Fruit fly (Drosophila melanogaster) whole organism, embryonic: ENCODE measurements around the gene Prm.
A peak's percentile ranks its signal among the peaks of the same experiment; 100 is the strongest.

Experiments
- Asciz ChIP-seq: fragments of 200-800 bp; sonication (Bioruptor generic); optimal IDR thresholded peaks from 2 replicates; lab custom pipeline; 2017; ENCODE audit warnings: missing biosample characterization, mild to moderate bottlenecking, missing genetic modification characterization, missing genetic modification reagents
- Bteb2 ChIP-seq: fragments of 200-800 bp; sonication (Bioruptor generic); optimal IDR thresholded peaks from 2 replicates; lab custom pipeline; 2016; ENCODE audit warnings: missing biosample characterization, missing genetic modification characterization
- CG12219 ChIP-seq: fragments of 200-800 bp; sonication (Bioruptor generic); optimal IDR thresholded peaks from 3 replicates; lab custom pipeline; 2018; ENCODE audit warnings: missing biosample characterization, mild to moderate bottlenecking, missing genetic modification characterization
- CG13296 ChIP-seq: fragments of 200-800 bp; sonication (Bioruptor generic); optimal IDR thresholded peaks from 3 replicates; lab custom pipeline; 2018; ENCODE audit warnings: missing biosample characterization, mild to moderate bottlenecking, missing genetic modification characterization
- CG14050 ChIP-seq: fragments of 200-800 bp; sonication (Bioruptor generic); IDR thresholded peaks from 3 replicates; pipeline ENCODE4 v1.3.6; 2022; ENCODE audit warnings: missing biosample characterization, missing genetic modification characterization
- CG15601 ChIP-seq: fragments of 200-800 bp; sonication (Bioruptor generic); optimal IDR thresholded peaks from 3 replicates; lab custom pipeline; 2019; ENCODE audit warnings: missing biosample characterization, mild to moderate bottlenecking, missing genetic modification characterization, moderate library complexity
- CG16815 ChIP-seq: fragments of 200-800 bp; sonication (Bioruptor generic); optimal IDR thresholded peaks from 3 replicates; lab custom pipeline; 2017; ENCODE audit warnings: missing biosample characterization, mild to moderate bottlenecking, missing genetic modification characterization
- CG18011 ChIP-seq: fragments of 200-800 bp; sonication (Bioruptor generic); optimal IDR thresholded peaks from 2 replicates; lab custom pipeline; 2017; ENCODE audit warnings: missing biosample characterization, missing genetic modification characterization, mild to moderate bottlenecking, moderate library complexity, missing genotype
- CG30020 ChIP-seq: fragments of 200-800 bp; optimal IDR thresholded peaks from 2 replicates; lab custom pipeline; 2019; ENCODE audit warnings: missing biosample characterization, mild to moderate bottlenecking, missing genetic modification characterization, moderate library complexity
- CG3407 ChIP-seq: fragments of 200-800 bp; sonication (Bioruptor generic); optimal IDR thresholded peaks from 2 replicates; lab custom pipeline; 2018; ENCODE audit warnings: missing biosample characterization, mild to moderate bottlenecking, missing genetic modification characterization
- CG34422 ChIP-seq: fragments of 200-800 bp; sonication (Bioruptor generic); IDR thresholded peaks from 3 replicates; pipeline ENCODE4 v1.3.6; 2022; ENCODE audit warnings: missing biosample characterization, missing genetic modification characterization
- CG3847 ChIP-seq: fragments of 200-800 bp; sonication (Bioruptor generic); IDR thresholded peaks from 2 replicates; pipeline ENCODE4 v1.3.6; 2022; ENCODE audit warnings: missing biosample characterization, missing genetic modification characterization
- CG4617 ChIP-seq: fragments of 200-800 bp; sonication (Bioruptor generic); optimal IDR thresholded peaks from 3 replicates; lab custom pipeline; 2016; ENCODE audit warnings: missing biosample characterization, missing genetic modification characterization, borderline replicate concordance
- CG5953 ChIP-seq: fragments of 200-800 bp; sonication (Bioruptor generic); IDR thresholded peaks from 2 replicates; pipeline ENCODE4 v1.3.6; 2022; ENCODE audit warnings: missing biosample characterization, missing genetic modification characterization
- CG6175 ChIP-seq: fragments of 200-800 bp; sonication (Bioruptor generic); IDR thresholded peaks from 3 replicates; pipeline ENCODE4 v1.3.6; 2022; ENCODE audit warnings: missing biosample characterization, missing genetic modification characterization
- CG6689 ChIP-seq: fragments of 200-800 bp; sonication (Bioruptor generic); IDR thresholded peaks from 2 replicates; pipeline ENCODE4 v1.3.6; 2022; ENCODE audit warnings: missing biosample characterization, missing genetic modification characterization
- CG7271 ChIP-seq: fragments of 200-800 bp; sonication (Bioruptor generic); optimal IDR thresholded peaks from 2 replicates; lab custom pipeline; 2018; ENCODE audit warnings: missing biosample characterization, mild to moderate bottlenecking, missing genetic modification characterization, moderate library complexity
- CG7987 ChIP-seq: fragments of 200-800 bp; sonication (Bioruptor generic); optimal IDR thresholded peaks from 2 replicates; lab custom pipeline; 2018; ENCODE audit warnings: missing biosample characterization, mild to moderate bottlenecking, missing genetic modification characterization, moderate library complexity
- CG8089 ChIP-seq: fragments of 200-800 bp; sonication (Bioruptor generic); optimal IDR thresholded peaks from 3 replicates; lab custom pipeline; 2016; ENCODE audit warnings: missing biosample characterization, missing genetic modification characterization
- CG8924 ChIP-seq: fragments of 200-800 bp; optimal IDR thresholded peaks from 3 replicates; lab custom pipeline; 2019; ENCODE audit warnings: missing biosample characterization, mild to moderate bottlenecking, missing genetic modification characterization, moderate library complexity
- Chrac-16 ChIP-seq: fragments of 200-800 bp; sonication (Bioruptor generic); optimal IDR thresholded peaks from 3 replicates; lab custom pipeline; 2016; ENCODE audit warnings: missing biosample characterization, missing genetic modification characterization
- Deaf1 ChIP-seq: fragments of 200-800 bp; optimal IDR thresholded peaks from 3 replicates; lab custom pipeline; 2019; ENCODE audit warnings: missing biosample characterization, mild to moderate bottlenecking, missing genetic modification characterization, moderate library complexity
- Doc3 ChIP-seq: fragments of 200-800 bp; sonication (Bioruptor generic); IDR thresholded peaks from 3 replicates; pipeline ENCODE4 v1.3.6; 2022; ENCODE audit warnings: missing biosample characterization, missing genetic modification characterization; ENCODE audit not compliant: partially characterized antibody
- ERR ChIP-seq: fragments of 200-800 bp; sonication (Bioruptor generic); optimal IDR thresholded peaks from 2 replicates; lab custom pipeline; 2016; ENCODE audit warnings: missing biosample characterization, missing genetic modification characterization
- HHEX ChIP-seq: fragments of 200-800 bp; sonication (Bioruptor generic); optimal IDR thresholded peaks from 3 replicates; lab custom pipeline; 2017; ENCODE audit warnings: missing biosample characterization, mild to moderate bottlenecking, missing genetic modification characterization, missing genetic modification reagents
- HLH3B ChIP-seq: fragments of 200-800 bp; sonication (Bioruptor generic); IDR thresholded peaks from 2 replicates; pipeline ENCODE4 v1.3.6; 2022; ENCODE audit warnings: missing biosample characterization, missing genetic modification characterization
- Hmx ChIP-seq: fragments of 200-800 bp; sonication (Bioruptor generic); optimal IDR thresholded peaks from 2 replicates; lab custom pipeline; 2016; ENCODE audit warnings: missing biosample characterization, missing genetic modification characterization
- Poxn ChIP-seq: fragments of 200-800 bp; sonication (Bioruptor generic); IDR thresholded peaks from 2 replicates; pipeline ENCODE4 v1.3.6; 2022; ENCODE audit warnings: missing biosample characterization, missing genetic modification characterization
- Sox102F ChIP-seq: fragments of 200-800 bp; sonication (Bioruptor generic); optimal IDR thresholded peaks from 2 replicates; lab custom pipeline; 2018; ENCODE audit warnings: missing biosample characterization, mild to moderate bottlenecking, missing genetic modification characterization, moderate library complexity
- chm ChIP-seq: fragments of 200-800 bp; sonication (Bioruptor generic); IDR thresholded peaks from 2 replicates; pipeline ENCODE4 v1.3.6; 2022; ENCODE audit warnings: missing biosample characterization, missing genetic modification characterization
- chn ChIP-seq: fragments of 200-800 bp; sonication (Bioruptor generic); optimal IDR thresholded peaks from 2 replicates; lab custom pipeline; 2016; ENCODE audit warnings: missing biosample characterization, missing genetic modification characterization
- corto ChIP-seq: fragments of 200-800 bp; sonication (Bioruptor generic); optimal IDR thresholded peaks from 2 replicates; lab custom pipeline; 2016; ENCODE audit warnings: missing biosample characterization, mild to moderate bottlenecking, missing genetic modification characterization, moderate library complexity
- dati ChIP-seq: fragments of 200-800 bp; sonication (Bioruptor generic); IDR thresholded peaks from 2 replicates; pipeline ENCODE4 v1.3.6; 2022; ENCODE audit warnings: missing biosample characterization, missing genetic modification characterization
- dimm ChIP-seq: fragments of 200-800 bp; sonication (Bioruptor generic); IDR thresholded peaks from 2 replicates; pipeline ENCODE4 v1.3.6; 2022; ENCODE audit warnings: missing biosample characterization, missing genetic modification characterization
- dmrt99B ChIP-seq: fragments of 200-800 bp; sonication (Bioruptor generic); optimal IDR thresholded peaks from 2 replicates; lab custom pipeline; 2018; ENCODE audit warnings: missing biosample characterization, mild to moderate bottlenecking, missing genetic modification characterization, moderate library complexity
- fd64A ChIP-seq: fragments of 200-800 bp; sonication (Bioruptor generic); optimal IDR thresholded peaks from 3 replicates; lab custom pipeline; 2018; ENCODE audit warnings: missing biosample characterization, mild to moderate bottlenecking, missing genetic modification characterization
- gce ChIP-seq: fragments of 200-800 bp; sonication (Bioruptor generic); IDR thresholded peaks from 3 replicates; pipeline ENCODE4 v1.3.6; 2022; ENCODE audit warnings: missing biosample characterization, missing genetic modification characterization
- gcm2 ChIP-seq: fragments of 200-800 bp; sonication (Bioruptor generic); optimal IDR thresholded peaks from 2 replicates; lab custom pipeline; 2016; ENCODE audit warnings: missing biosample characterization, missing genetic modification characterization
- grau ChIP-seq: fragments of 200-800 bp; optimal IDR thresholded peaks from 3 replicates; lab custom pipeline; 2019; ENCODE audit warnings: missing biosample characterization, mild to moderate bottlenecking, missing genetic modification characterization, moderate library complexity
- klu ChIP-seq: fragments of 200-800 bp; sonication (Bioruptor generic); IDR thresholded peaks from 2 replicates; pipeline ENCODE4 v1.3.6; 2022; ENCODE audit warnings: missing biosample characterization, missing genetic modification characterization
- lilli ChIP-seq: fragments of 200-800 bp; sonication (Bioruptor generic); optimal IDR thresholded peaks from 3 replicates; lab custom pipeline; 2016; ENCODE audit warnings: missing biosample characterization, missing genetic modification characterization
- lmd ChIP-seq: fragments of 200-800 bp; sonication (Bioruptor generic); IDR thresholded peaks from 2 replicates; pipeline ENCODE4 v1.3.6; 2022; ENCODE audit warnings: missing biosample characterization, missing genetic modification characterization
- mam ChIP-seq: fragments of 200-800 bp; sonication (Bioruptor generic); optimal IDR thresholded peaks from 3 replicates; lab custom pipeline; 2016; ENCODE audit warnings: missing biosample characterization, missing genetic modification characterization
- nerfin-2 ChIP-seq: fragments of 200-800 bp; sonication (Bioruptor generic); IDR thresholded peaks from 2 replicates; pipeline ENCODE4 v1.3.6; 2022; ENCODE audit warnings: missing biosample characterization, missing genetic modification characterization; ENCODE audit not compliant: partially characterized antibody
- phol ChIP-seq: fragments of 200-800 bp; sonication (Bioruptor generic); optimal IDR thresholded peaks from 3 replicates; lab custom pipeline; 2018; ENCODE audit warnings: missing biosample characterization, mild to moderate bottlenecking, missing genetic modification characterization, moderate library complexity
- row ChIP-seq: fragments of 200-800 bp; sonication (Bioruptor generic); IDR thresholded peaks from 3 replicates; pipeline ENCODE4 v1.3.6; 2022; ENCODE audit warnings: missing biosample characterization, missing genetic modification characterization
- shn ChIP-seq: fragments of 200-800 bp; sonication (Bioruptor generic); optimal IDR thresholded peaks from 3 replicates; lab custom pipeline; 2016; ENCODE audit warnings: missing biosample characterization, missing genetic modification characterization
- stc ChIP-seq: fragments of 200-800 bp; sonication (Bioruptor generic); IDR thresholded peaks from 2 replicates; pipeline ENCODE4 v1.3.6; 2022; ENCODE audit warnings: missing biosample characterization, missing genetic modification characterization
- tll ChIP-seq, 2 experiments: fragments of 200-800 bp in 1 of 2; fragments of >200 bp in 1 of 2; sonication (Bioruptor generic) in 1 of 2; optimal IDR thresholded peaks; 2 replicates each; lab custom pipeline; 2017 to 2019; ENCODE audit warnings: missing biosample characterization in 2 of 2, missing genetic modification characterization in 2 of 2, mild to moderate bottlenecking in 1 of 2, moderate library complexity in 1 of 2
- trh ChIP-seq: fragments of 200-800 bp; sonication (Bioruptor generic); optimal IDR thresholded peaks from 2 replicates; lab custom pipeline; 2016; ENCODE audit warnings: missing biosample characterization, missing genetic modification characterization
- twi ChIP-seq: fragments of 200-800 bp; optimal IDR thresholded peaks from 2 replicates; lab custom pipeline; 2019; ENCODE audit warnings: missing biosample characterization, mild to moderate bottlenecking, missing genetic modification characterization, moderate library complexity

Gene Prm

DNA sequence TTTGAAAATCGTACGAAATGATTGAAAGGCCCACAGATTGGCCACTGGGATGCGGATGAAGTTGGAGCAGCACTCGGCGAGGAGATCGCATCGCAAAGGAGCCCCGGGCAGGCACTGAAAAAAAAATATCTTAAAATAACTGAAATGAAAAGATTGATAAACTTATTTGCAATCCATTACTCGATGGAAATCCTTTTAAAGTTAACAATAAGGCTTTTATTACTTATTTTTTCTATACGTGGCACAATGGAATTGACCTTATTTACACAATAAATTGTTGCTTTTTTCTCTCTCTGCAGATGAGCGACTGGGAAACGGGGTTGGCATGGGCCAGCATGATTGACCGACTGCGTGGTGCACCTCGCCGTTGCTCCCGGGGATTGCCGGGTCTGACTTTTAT is 6.2 kb upstream of the Prm start (continued):
- TF ChIP-seq Doc3 (GFP tag; lab: Robert Waterston, UW) (no peak), CG7987 (GFP tag; lab: Kevin White, UChicago) (no peak), trh (GFP tag; lab: Kevin White, UChicago) (no peak), grau (tag; lab: Kevin White, UChicago) (peak; percentile 50), tll (GFP tag; optimal IDR thresholded peaks at IDR 0.05; lab: Kevin White, UChicago) (no peak), CG5953 (GFP tag; lab: Robert Waterston, UW) (peak; percentile 67), CG16815 (GFP tag; lab: Kevin White, UChicago) (no peak), lmd (peak; percentile 55; the same call in 1 of the 2 replicates), twi (tag; lab: Kevin White, UChicago) (no peak), CG3847 (GFP tag; lab: Robert Waterston, UW) (no peak), CG3407 (GFP tag; lab: Kevin White, UChicago) (peak; percentile 43), chm (GFP tag; lab: Robert Waterston, UW) (no peak), Poxn (GFP tag; lab: Robert Waterston, UW) (no peak), CG7271 (tag; lab: Kevin White, UChicago) (no peak), CG13296 (GFP tag; lab: Kevin White, UChicago) (no peak), CG6175 (GFP tag; lab: Robert Waterston, UW) (no peak), Hmx (GFP tag; lab: Kevin White, UChicago) (no peak), klu (GFP tag; lab: Robert Waterston, UW) (no peak), ERR (GFP tag; lab: Kevin White, UChicago) (peak; percentile 2), dimm (no peak), CG6689 (GFP tag; lab: Robert Waterston, UW) (peak; percentile 67), CG8089 (GFP tag; lab: Kevin White, UChicago) (no peak), Chrac-16 (GFP tag; lab: Kevin White, UChicago) (peak; percentile 9), CG30020 (tag; lab: Kevin White, UChicago) (no peak), HHEX (peak; percentile 44), nerfin-2 (GFP tag; lab: Robert Waterston, UW) (no peak), lilli (GFP tag; lab: Kevin White, UChicago) (no peak), gce (GFP tag; lab: Robert Waterston, UW) (0 out of 3 replicates have a peak, but pooled peaks have one; percentile 40), CG15601 (tag; lab: Kevin White, UChicago) (peak; percentile 28), HLH3B (GFP tag; lab: Robert Waterston, UW) (peak; percentile 65), Sox102F (GFP tag; lab: Kevin White, UChicago) (peak; percentile 85), Asciz (peak; percentile 75), gcm2 (GFP tag; lab: Kevin White, UChicago) (no peak), CG4617 (GFP tag; lab: Kevin White, UChicago) (no peak), fd64A (GFP tag; lab: Kevin White, UChicago) (peak; percentile 0), CG12219 (GFP tag; lab: Kevin White, UChicago) (no peak), CG8924 (peak; percentile 55), Bteb2 (GFP tag; lab: Kevin White, UChicago) (no peak), dmrt99B (peak; percentile 81), row (peak; percentile 62), corto (GFP tag; lab: Kevin White, UChicago) (no peak), phol (peak; percentile 70), shn (GFP tag; lab: Kevin White, UChicago) (no peak), chn (GFP tag; lab: Kevin White, UChicago) (peak; percentile 37), CG18011 (GFP tag; lab: Kevin White, UChicago) (no peak), CG14050 (GFP tag; lab: Robert Waterston, UW) (peak; percentile 32; the same call in 1 of the 3 replicates), mam (GFP tag; lab: Kevin White, UChicago) (no peak), stc (GFP tag; lab: Robert Waterston, UW) (peak; percentile 59; the same call in 1 of the 2 replicates), dati (GFP tag; lab: Robert Waterston, UW) (no peak), Deaf1 (tag; lab: Kevin White, UChicago) (no peak), CG34422 (GFP tag; lab: Robert Waterston, UW) (peak; percentile 50; the same call in 1 of the 3 replicates)
